Fruit fly (Drosophila melanogaster): ENCODE results near the gene Nplp3.

dm6 chr3L:16337739-16338138 lies 19.9 kb downstream of the Nplp3 start:
- TF ChIP-seq CG12768 (GFP tag; optimal IDR thresholded peaks at IDR 0.05) (no peak), ovo (GFP tag; optimal IDR thresholded peaks at IDR 0.05) (no peak), CG11617 (GFP tag; optimal IDR thresholded peaks at IDR 0.05) (no peak), kay (GFP tag; ENCODE audit: borderline replicate concordance) (no peak), bab1 (GFP tag; optimal IDR thresholded peaks at IDR 0.05) (no peak), CG33017 (tag; optimal IDR thresholded peaks at IDR 0.05) (no peak), CG5204 (GFP tag; optimal IDR thresholded peaks at IDR 0.05) (no peak)

All from whole organism, adult.